Fruit fly (Drosophila melanogaster): ENCODE results near the gene Mst98Ca.
A peak's percentile ranks its signal among the peaks of the same experiment; 100 is the strongest.

DNA sequence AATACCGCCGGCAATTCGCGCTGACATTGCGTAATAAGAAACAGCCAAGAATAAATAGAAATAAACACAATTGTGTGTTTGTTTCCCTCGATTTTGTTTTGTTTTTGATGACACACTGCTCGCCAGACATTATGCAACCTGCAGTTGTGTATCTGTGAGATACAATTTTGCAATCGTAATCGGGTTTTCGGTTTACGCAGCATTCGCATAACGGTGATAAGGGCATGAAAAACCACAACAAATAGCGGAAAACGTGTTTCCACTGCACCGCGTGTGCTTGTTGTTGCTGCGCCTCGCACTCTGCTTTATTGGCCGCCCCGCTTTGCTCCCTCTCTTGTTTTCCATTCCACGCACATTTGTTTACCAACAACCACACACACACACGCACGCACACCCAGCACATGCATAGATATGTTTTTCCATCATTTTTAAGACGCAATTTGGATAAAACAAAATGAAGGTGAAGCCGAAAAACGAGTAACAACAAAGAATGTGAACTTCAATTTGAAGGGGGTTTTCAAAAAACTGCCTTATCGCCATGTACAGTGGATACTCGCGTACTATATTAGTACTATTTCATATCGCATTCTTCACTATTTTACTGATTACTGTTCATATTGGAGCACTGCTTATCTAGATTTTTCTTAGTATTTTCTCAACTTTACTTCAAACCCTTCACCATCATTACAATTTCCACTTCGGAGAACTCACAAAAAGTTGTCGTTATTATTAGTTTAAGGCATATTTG, 41.7 kb downstream of the Mst98Ca start:
- TF ChIP-seq insv (optimal IDR thresholded peaks at IDR 0.05), result no peak
- TF ChIP-seq psq (optimal IDR thresholded peaks at IDR 0.05), result peak; percentile 66
